Fruit fly (Drosophila melanogaster): ENCODE results near the gene chinmo.

chinmo gene

dm6 chr2L:1624750-1625149 lies 26.3 kb upstream of the chinmo start (continued):
- TF ChIP-seq ham (GFP tag; IDR thresholded peaks at IDR 0.05) (peak; percentile 73; the same call in 1 of the 2 replicates), CG9437 (GFP tag; optimal IDR thresholded peaks at IDR 0.05) (peak; percentile 30), CG11247 (GFP tag; IDR thresholded peaks at IDR 0.05) (peak; percentile 81), bcd (GFP tag; optimal IDR thresholded peaks at IDR 0.05) (peak; percentile 73), nerfin-2 (GFP tag; IDR thresholded peaks at IDR 0.05; ENCODE audit: partially characterized antibody) (no peak), CG33557 (GFP tag; optimal IDR thresholded peaks at IDR 0.05) (no peak), CG7372 (GFP tag; IDR thresholded peaks at IDR 0.05) (peak; percentile 76), Hey (tag; optimal IDR thresholded peaks at IDR 0.05) (peak; percentile 48), Rfx (GFP tag; IDR thresholded peaks at IDR 0.05) (peak; percentile 95), CG11696 (GFP tag; IDR thresholded peaks at IDR 0.05) (peak; percentile 56), unpg (GFP tag; optimal IDR thresholded peaks at IDR 0.05) (peak; percentile 53), Lpt (GFP tag; optimal IDR thresholded peaks at IDR 0.05) (no peak), YL-1 (GFP tag; optimal IDR thresholded peaks at IDR 0.05) (no peak), pfk (GFP tag; optimal IDR thresholded peaks at IDR 0.05) (no peak), CG7963 (GFP tag; IDR thresholded peaks at IDR 0.05; ENCODE audit: partially characterized antibody) (no peak), Awh (GFP tag; IDR thresholded peaks at IDR 0.05) (peak; percentile 73; the same call in 1 of the 2 replicates), lola (GFP tag; optimal IDR thresholded peaks at IDR 0.05) (no peak), CG17361 (GFP tag; IDR thresholded peaks at IDR 0.05) (peak; percentile 66), sc (optimal IDR thresholded peaks at IDR 0.05) (no peak), sc (GFP tag; optimal IDR thresholded peaks at IDR 0.05) (peak; percentile 41), ab (GFP tag; optimal IDR thresholded peaks at IDR 0.05) (peak; percentile 12), peb (GFP tag; IDR thresholded peaks at IDR 0.05) (0 out of 2 replicates have a peak, but pooled peaks have one; percentile 60), kah (GFP tag; optimal IDR thresholded peaks at IDR 0.05) (peak; percentile 13), CG7357 (GFP tag; IDR thresholded peaks at IDR 0.05) (peak; percentile 66; the same call in 2 of the 3 replicates), CG9727 (GFP tag; optimal IDR thresholded peaks at IDR 0.05) (peak; percentile 50), yki (optimal IDR thresholded peaks at IDR 0.05) (no peak), ap (GFP tag; IDR thresholded peaks at IDR 0.05) (peak; percentile 65), CG1832 (GFP tag; optimal IDR thresholded peaks at IDR 0.05) (no peak), CG11093 (GFP tag; IDR thresholded peaks at IDR 0.05) (peak; percentile 82), CG3407 (GFP tag; optimal IDR thresholded peaks at IDR 0.05) (peak; percentile 6), Hmr (GFP tag; optimal IDR thresholded peaks at IDR 0.05) (peak; percentile 87), CG2116 (GFP tag; optimal IDR thresholded peaks at IDR 0.05) (peak; percentile 14), wdn (GFP tag; IDR thresholded peaks at IDR 0.05) (peak; percentile 87), pzg (GFP tag; optimal IDR thresholded peaks at IDR 0.05) (no peak), Doc3 (GFP tag; IDR thresholded peaks at IDR 0.05; ENCODE audit: partially characterized antibody) (no peak), Opbp (GFP tag; IDR thresholded peaks at IDR 0.05; ENCODE audit: partially characterized antibody) (no peak), Fer3 (tag; optimal IDR thresholded peaks at IDR 0.05) (peak; percentile 76), CG4328 (GFP tag; optimal IDR thresholded peaks at IDR 0.05) (peak; percentile 17), chif (GFP tag; optimal IDR thresholded peaks at IDR 0.05) (peak; percentile 32 to 65), CG10209 (GFP tag; optimal IDR thresholded peaks at IDR 0.05) (peak; percentile 72), seq (GFP tag; IDR thresholded peaks at IDR 0.05) (peak; percentile 90), Camta (GFP tag; optimal IDR thresholded peaks at IDR 0.05) (peak; percentile 41), Side (GFP tag; optimal IDR thresholded peaks at IDR 0.05) (peak; percentile 54), hth (optimal IDR thresholded peaks at IDR 0.05) (no peak), tio (GFP tag; optimal IDR thresholded peaks at IDR 0.05) (peak; percentile 36), Gug (GFP tag; IDR thresholded peaks at IDR 0.05) (peak; percentile 85), CG1792 (GFP tag; optimal IDR thresholded peaks at IDR 0.05) (peak; percentile 80), bigmax (GFP tag; optimal IDR thresholded peaks at IDR 0.05) (no peak), PHDP (tag; optimal IDR thresholded peaks at IDR 0.05) (peak; percentile 76), CG6689 (GFP tag; IDR thresholded peaks at IDR 0.05) (peak; percentile 84), CG11456 (GFP tag; IDR thresholded peaks at IDR 0.05) (peak; percentile 92)
